Worm (Caenorhabditis elegans): Measurements from ENCODE around the gene srg-59.

- TF ChIP-seq Y56A3A.18 (GFP tag; IDR thresholded peaks at IDR 0.05): no peak
- no peak for TF ChIP-seq pha-4 (tag; optimal IDR thresholded peaks at IDR 0.05)
- no peak for TF ChIP-seq mel-28 (tag; optimal IDR thresholded peaks at IDR 0.05; ENCODE audit: borderline replicate concordance)
- no peak for TF ChIP-seq tlf-1 (GFP tag; optimal IDR thresholded peaks at IDR 0.05)
- no peak for TF ChIP-seq snpc-4 (GFP tag; optimal IDR thresholded peaks at IDR 0.05)
- no peak for TF ChIP-seq snpc-4 (tag; optimal IDR thresholded peaks at IDR 0.05)
- no peak for TF ChIP-seq ama-1 (optimal IDR thresholded peaks at IDR 0.05)
- TF ChIP-seq ama-1 (GFP tag; optimal IDR thresholded peaks at IDR 0.05): no peak
- no peak for TF ChIP-seq unc-62 (GFP tag; optimal IDR thresholded peaks at IDR 0.05)
- no peak for TF ChIP-seq madf-10 (tag; optimal IDR thresholded peaks at IDR 0.05)
- TF ChIP-seq egl-44 (GFP tag; IDR thresholded peaks at IDR 0.05): no peak
- TF ChIP-seq sea-2 (GFP tag; IDR thresholded peaks at IDR 0.05): no peak
- TF ChIP-seq F57A8.1 (GFP tag; optimal IDR thresholded peaks at IDR 0.05): no peak
- TF ChIP-seq ztf-28 (GFP tag; IDR thresholded peaks at IDR 0.05): no peak
These were observed 13.0 kb upstream of the srg-59 start, which contains the start of gene srg-56 for ce11 chrV:2738174-2738573.
